Fruit fly (Drosophila melanogaster) whole organism, embryonic: ENCODE data around the gene Rgl.
A peak's percentile ranks its signal among the peaks of the same experiment; 100 is the strongest.

Experiments used
- CG12769 ChIP-seq: fragments of 200-800 bp; sonication (Bioruptor generic); optimal IDR thresholded peaks from 2 replicates; lab custom pipeline; 2019; ENCODE audit warnings: missing biosample characterization, mild to moderate bottlenecking, missing genetic modification characterization, moderate library complexity
- CG15269 ChIP-seq: fragments of 200-800 bp; sonication (Bioruptor generic); optimal IDR thresholded peaks from 2 replicates; lab custom pipeline; 2018; ENCODE audit warnings: missing biosample characterization, mild to moderate bottlenecking, missing genetic modification characterization, moderate library complexity
- CG15696 ChIP-seq: fragments of 200-800 bp; sonication (Bioruptor generic); optimal IDR thresholded peaks from 2 replicates; lab custom pipeline; 2019; ENCODE audit warnings: missing biosample characterization, mild to moderate bottlenecking, missing genetic modification characterization, moderate library complexity
- CG2889 ChIP-seq: fragments of 200-800 bp; sonication (Bioruptor generic); IDR thresholded peaks from 3 replicates; pipeline ENCODE4 v1.3.6; 2022; ENCODE audit warnings: missing biosample characterization, missing genetic modification characterization
- CG3065 ChIP-seq: fragments of 200-800 bp; sonication (Bioruptor generic); optimal IDR thresholded peaks from 2 replicates; lab custom pipeline; 2016; ENCODE audit warnings: missing biosample characterization, missing genetic modification characterization
- CG32532 ChIP-seq: fragments of 200-800 bp; sonication (Bioruptor generic); IDR thresholded peaks from 2 replicates; pipeline ENCODE4 v1.3.6; 2022; ENCODE audit warnings: missing biosample characterization, missing genetic modification characterization
- CG3407 ChIP-seq: fragments of 200-800 bp; sonication (Bioruptor generic); optimal IDR thresholded peaks from 2 replicates; lab custom pipeline; 2018; ENCODE audit warnings: missing biosample characterization, mild to moderate bottlenecking, missing genetic modification characterization
- CG3847 ChIP-seq: fragments of 200-800 bp; sonication (Bioruptor generic); IDR thresholded peaks from 2 replicates; pipeline ENCODE4 v1.3.6; 2022; ENCODE audit warnings: missing biosample characterization, missing genetic modification characterization
- CG5953 ChIP-seq: fragments of 200-800 bp; sonication (Bioruptor generic); IDR thresholded peaks from 2 replicates; pipeline ENCODE4 v1.3.6; 2022; ENCODE audit warnings: missing biosample characterization, missing genetic modification characterization
- CG8359 ChIP-seq: fragments of 200-800 bp; sonication (Bioruptor generic); optimal IDR thresholded peaks from 2 replicates; lab custom pipeline; 2017; ENCODE audit warnings: missing biosample characterization, mild to moderate bottlenecking, missing genetic modification characterization, borderline replicate concordance
- CG8765 ChIP-seq: fragments of 200-800 bp; sonication (Bioruptor generic); IDR thresholded peaks from 2 replicates; pipeline ENCODE4 v1.3.6; 2022; ENCODE audit warnings: missing biosample characterization, missing genetic modification characterization
- CG9932 ChIP-seq: fragments of 200-800 bp; sonication (Bioruptor generic); IDR thresholded peaks from 2 replicates; pipeline ENCODE4 v1.3.6; 2022; ENCODE audit warnings: missing biosample characterization, missing genetic modification characterization
- CTCF ChIP-seq: fragments of 200-800 bp; sonication (Bioruptor generic); optimal IDR thresholded peaks from 2 replicates; lab custom pipeline; 2017; ENCODE audit warnings: missing biosample characterization, mild to moderate bottlenecking, missing genetic modification characterization, moderate library complexity
- D19A ChIP-seq: fragments of 200-800 bp; optimal IDR thresholded peaks from 3 replicates; lab custom pipeline; 2019; ENCODE audit warnings: missing biosample characterization, mild to moderate bottlenecking, missing genetic modification characterization, moderate library complexity
- Dll ChIP-seq: fragments of 200-800 bp; sonication (Bioruptor generic); IDR thresholded peaks from 4 replicates; pipeline ENCODE4 v1.3.6; 2022; ENCODE audit warnings: missing biosample characterization, missing genetic modification characterization; ENCODE audit not compliant: partially characterized antibody
- Elba2 ChIP-seq: fragments of 200-800 bp; sonication (Bioruptor generic); optimal IDR thresholded peaks from 3 replicates; lab custom pipeline; 2016; ENCODE audit warnings: missing biosample characterization, missing genetic modification characterization
- MBD-R2 ChIP-seq: fragments of 200-800 bp; sonication (Bioruptor generic); IDR thresholded peaks from 2 replicates; pipeline ENCODE4 v1.3.6; 2022; ENCODE audit warnings: missing biosample characterization, missing genetic modification characterization
- MTF-1 ChIP-seq: fragments of 200-800 bp; sonication (Bioruptor generic); optimal IDR thresholded peaks from 2 replicates; lab custom pipeline; 2018; ENCODE audit warnings: missing biosample characterization, mild to moderate bottlenecking, missing genetic modification characterization, borderline replicate concordance
- Mad ChIP-seq: fragments of 200-800 bp; sonication (Bioruptor generic); optimal IDR thresholded peaks from 2 replicates; lab custom pipeline; 2016; ENCODE audit warnings: missing biosample characterization, missing genetic modification characterization
- NC2β ChIP-seq: fragments of 200-800 bp; sonication (Bioruptor generic); optimal IDR thresholded peaks from 2 replicates; lab custom pipeline; 2016; ENCODE audit warnings: missing biosample characterization, missing genetic modification characterization
- NK7.1 ChIP-seq: fragments of 200-800 bp; sonication (Bioruptor generic); optimal IDR thresholded peaks from 3 replicates; lab custom pipeline; 2016; ENCODE audit warnings: missing biosample characterization, missing genetic modification characterization
- Pdp1 ChIP-seq, 2 experiments: fragments of 200-800 bp; sonication (Bioruptor generic); optimal IDR thresholded peaks; 3 replicates each; lab custom pipeline; 2016; ENCODE audit warnings: missing biosample characterization in 2 of 2, missing genetic modification characterization in 2 of 2, mild to moderate bottlenecking in 1 of 2, moderate library complexity in 1 of 2
- Six4 ChIP-seq: fragments of 200-800 bp; sonication (Bioruptor generic); optimal IDR thresholded peaks from 2 replicates; lab custom pipeline; 2016; ENCODE audit warnings: missing biosample characterization, missing genetic modification characterization
- Vsx1 ChIP-seq: fragments of 200-800 bp; sonication (Bioruptor generic); optimal IDR thresholded peaks from 2 replicates; lab custom pipeline; 2017; ENCODE audit warnings: missing biosample characterization, mild to moderate bottlenecking, missing genetic modification characterization, missing genetic modification reagents
- amos ChIP-seq: fragments of 200-800 bp; sonication (Bioruptor generic); IDR thresholded peaks from 2 replicates; pipeline ENCODE4 v1.3.6; 2022; ENCODE audit warnings: missing biosample characterization, missing genetic modification characterization; ENCODE audit not compliant: partially characterized antibody
- ase ChIP-seq: fragments of 200-800 bp; sonication (Bioruptor generic); IDR thresholded peaks from 3 replicates; pipeline ENCODE4 v1.3.6; 2022; ENCODE audit warnings: missing biosample characterization, missing genetic modification characterization
- bowl ChIP-seq: fragments of 200-800 bp; sonication (Bioruptor generic); IDR thresholded peaks from 2 replicates; pipeline ENCODE4 v1.3.6; 2022; ENCODE audit warnings: missing biosample characterization, missing genetic modification characterization
- chm ChIP-seq: fragments of 200-800 bp; sonication (Bioruptor generic); IDR thresholded peaks from 2 replicates; pipeline ENCODE4 v1.3.6; 2022; ENCODE audit warnings: missing biosample characterization, missing genetic modification characterization
- ems ChIP-seq: fragments of 200-800 bp; sonication (Bioruptor generic); optimal IDR thresholded peaks from 3 replicates; lab custom pipeline; 2016; ENCODE audit warnings: missing biosample characterization, missing genetic modification characterization
- gce ChIP-seq: fragments of 200-800 bp; sonication (Bioruptor generic); IDR thresholded peaks from 3 replicates; pipeline ENCODE4 v1.3.6; 2022; ENCODE audit warnings: missing biosample characterization, missing genetic modification characterization
- gem ChIP-seq: fragments of 200-800 bp; sonication (Bioruptor generic); optimal IDR thresholded peaks from 2 replicates; lab custom pipeline; 2019; ENCODE audit warnings: missing biosample characterization, mild to moderate bottlenecking, missing genetic modification characterization, moderate library complexity
- hb ChIP-seq: fragments of 200-800 bp; sonication (Bioruptor generic); IDR thresholded peaks from 3 replicates; pipeline ENCODE4 v1.3.6; 2022; ENCODE audit warnings: missing biosample characterization, missing genetic modification characterization; ENCODE audit not compliant: partially characterized antibody
- mam ChIP-seq: fragments of 200-800 bp; sonication (Bioruptor generic); optimal IDR thresholded peaks from 3 replicates; lab custom pipeline; 2016; ENCODE audit warnings: missing biosample characterization, missing genetic modification characterization
- mld ChIP-seq: fragments of 200-800 bp; sonication (Bioruptor generic); IDR thresholded peaks from 3 replicates; pipeline ENCODE4 v1.3.6; 2022; ENCODE audit warnings: missing biosample characterization, missing genetic modification characterization; ENCODE audit not compliant: partially characterized antibody
- nerfin-2 ChIP-seq: fragments of 200-800 bp; sonication (Bioruptor generic); IDR thresholded peaks from 2 replicates; pipeline ENCODE4 v1.3.6; 2022; ENCODE audit warnings: missing biosample characterization, missing genetic modification characterization; ENCODE audit not compliant: partially characterized antibody
- otp ChIP-seq: fragments of 200-800 bp; sonication (Bioruptor generic); IDR thresholded peaks from 3 replicates; pipeline ENCODE4, ENCODE4 v1.3.6; 2022; ENCODE audit warnings: missing biosample characterization, missing genetic modification characterization
- phol ChIP-seq: fragments of 200-800 bp; sonication (Bioruptor generic); optimal IDR thresholded peaks from 3 replicates; lab custom pipeline; 2018; ENCODE audit warnings: missing biosample characterization, mild to moderate bottlenecking, missing genetic modification characterization, moderate library complexity
- sc ChIP-seq, 3 experiments: fragments of >200 bp in 2 of 3; fragments of 200-800 bp in 1 of 3; sonication (Bioruptor generic) in 1 of 3; optimal IDR thresholded peaks; 2 replicates in 2 of 3; 3 replicates in 1 of 3; lab custom pipeline; 2017; ENCODE audit warnings: mild to moderate bottlenecking in 1 of 3, missing biosample characterization in 1 of 3, missing genetic modification characterization in 1 of 3, missing genetic modification reagents in 1 of 3
- scrt ChIP-seq: fragments of 200-800 bp; sonication (Bioruptor generic); optimal IDR thresholded peaks from 2 replicates; lab custom pipeline; 2018; ENCODE audit warnings: missing biosample characterization, mild to moderate bottlenecking, missing genetic modification characterization, moderate library complexity
- slou ChIP-seq: fragments of 200-800 bp; sonication (Bioruptor generic); optimal IDR thresholded peaks from 3 replicates; lab custom pipeline; 2016; ENCODE audit warnings: missing biosample characterization, missing genetic modification characterization
- stwl ChIP-seq: fragments of 200-800 bp; sonication (Bioruptor generic); optimal IDR thresholded peaks from 3 replicates; lab custom pipeline; 2018; ENCODE audit warnings: missing biosample characterization, mild to moderate bottlenecking, missing genetic modification characterization, moderate library complexity
- toy ChIP-seq: fragments of 200-800 bp; sonication (Bioruptor generic); IDR thresholded peaks from 2 replicates; pipeline ENCODE4 v1.3.6; 2022; ENCODE audit warnings: missing biosample characterization, missing genetic modification characterization
- trem ChIP-seq: fragments of 200-800 bp; optimal IDR thresholded peaks from 3 replicates; lab custom pipeline; 2019; ENCODE audit warnings: missing biosample characterization, mild to moderate bottlenecking, missing genetic modification characterization, moderate library complexity
- ttk ChIP-seq: fragments of 200-800 bp; sonication (Bioruptor generic); IDR thresholded peaks from 2 replicates; pipeline ENCODE4 v2.1.2; 2022; ENCODE audit warnings: missing biosample characterization, missing genetic modification characterization
- unc-4 ChIP-seq: fragments of 200-800 bp; sonication (Bioruptor generic); IDR thresholded peaks from 2 replicates; pipeline ENCODE4 v1.3.6; 2022; ENCODE audit warnings: missing biosample characterization, missing genetic modification characterization; ENCODE audit not compliant: partially characterized antibody
- z ChIP-seq: fragments of 200-800 bp; sonication (Bioruptor generic); IDR thresholded peaks from 3 replicates; pipeline ENCODE4 v1.3.6; 2022; ENCODE audit warnings: missing biosample characterization, missing genetic modification characterization
- zf30C ChIP-seq: fragments of 200-800 bp; sonication (Bioruptor generic); optimal IDR thresholded peaks from 3 replicates; lab custom pipeline; 2018; ENCODE audit warnings: missing biosample characterization, mild to moderate bottlenecking, missing genetic modification characterization

Rgl gene

dm6 chr3L:13919794-13920631, 5.1 kb downstream of the Rgl start (continued):
- peak; percentile 49; the same call in 2 of the 3 replicates for TF ChIP-seq CG2889 (GFP tag; lab: Robert Waterston, UW)
- peak; percentile 96 for TF ChIP-seq phol
- peak; percentile 76 for TF ChIP-seq Six4 (GFP tag; lab: Kevin White, UChicago)
- peak; percentile 49 for TF ChIP-seq CTCF
- TF ChIP-seq nerfin-2 = no peak
- TF ChIP-seq CG9932 (GFP tag; lab: Robert Waterston, UW) = peak; percentile 87
- peak; percentile 87 for TF ChIP-seq ems
- peak; percentile 71 for TF ChIP-seq slou (GFP tag; lab: Kevin White, UChicago)
- peak; percentile 41; the same call in 1 of the 2 replicates for TF ChIP-seq CG8765 (GFP tag; lab: Robert Waterston, UW)
- peak; percentile 21 for TF ChIP-seq chm (GFP tag; lab: Robert Waterston, UW)
- no peak for TF ChIP-seq hb (GFP tag; lab: Robert Waterston, UW)
- peak; percentile 91 for TF ChIP-seq mam (GFP tag; lab: Kevin White, UChicago)
- TF ChIP-seq Mad (GFP tag; lab: Kevin White, UChicago) = peak; percentile 83
- peak; percentile 84 for TF ChIP-seq trem (tag; lab: Kevin White, UChicago)
- TF ChIP-seq toy (GFP tag; lab: Robert Waterston, UW) = peak; percentile 65
- TF ChIP-seq Vsx1 (GFP tag; lab: Kevin White, UChicago) = peak; percentile 76
- TF ChIP-seq otp = peak; percentile 48; the same call in 1 of the 3 replicates
- TF ChIP-seq ase = peak; percentile 63; the same call in 2 of the 3 replicates
- peak; percentile 46 for TF ChIP-seq unc-4 (GFP tag; lab: Robert Waterston, UW)
- TF ChIP-seq ttk (GFP tag; lab: Robert Waterston, UW) = peak; percentile 77
- TF ChIP-seq bowl (GFP tag; lab: Robert Waterston, UW) = 0 out of 2 replicates have a peak, but pooled peaks have one; percentile 39
- TF ChIP-seq MBD-R2 (GFP tag; lab: Robert Waterston, UW) = peak; percentile 36; the same call in 1 of the 2 replicates
- TF ChIP-seq gem (tag; lab: Kevin White, UChicago) = peak; percentile 97
- 0 out of 3 replicates have a peak, but pooled peaks have one; percentile 46 for TF ChIP-seq mld (GFP tag; lab: Robert Waterston, UW)
- peak; percentile 34; the same call in 1 of the 3 replicates for TF ChIP-seq z (GFP tag; lab: Robert Waterston, UW)
- peak; percentile 81 for TF ChIP-seq CG3407
- TF ChIP-seq MTF-1 (GFP tag; lab: Kevin White, UChicago) = no peak
- TF ChIP-seq amos (GFP tag; lab: Robert Waterston, UW) = peak; percentile 30; the same call in 1 of the 2 replicates
- peak; percentile 20 for TF ChIP-seq stwl (tag; lab: Kevin White, UChicago)
- TF ChIP-seq CG15696 (tag; lab: Kevin White, UChicago) = peak; percentile 80
- peak; percentile 90 for TF ChIP-seq CG15269 (tag; lab: Kevin White, UChicago)
- TF ChIP-seq sc (optimal IDR thresholded peaks at IDR 0.05; lab: Kevin White, UChicago) = no peak
- peak; percentile 93 for TF ChIP-seq sc (GFP tag; optimal IDR thresholded peaks at IDR 0.05; lab: Kevin White, UChicago)
- peak; percentile 34; the same call in 2 of the 4 replicates for TF ChIP-seq Dll (GFP tag; lab: Robert Waterston, UW)
- TF ChIP-seq CG8359 (GFP tag; lab: Kevin White, UChicago) = peak; percentile 76
- peak; percentile 40; the same call in 1 of the 2 replicates for TF ChIP-seq CG5953
- peak; percentile 66 for TF ChIP-seq CG3065 (GFP tag; lab: Kevin White, UChicago)
- TF ChIP-seq D19A = peak; percentile 92
- TF ChIP-seq Elba2 (GFP tag; lab: Kevin White, UChicago) = no peak
- TF ChIP-seq CG12769 (tag; lab: Kevin White, UChicago) = peak; percentile 85
- TF ChIP-seq scrt (GFP tag; lab: Kevin White, UChicago) = peak; percentile 81
- TF ChIP-seq CG32532 (GFP tag; lab: Robert Waterston, UW) = peak; percentile 86
- TF ChIP-seq CG3847 = peak; percentile 80
- no peak for TF ChIP-seq gce (GFP tag; lab: Robert Waterston, UW)
- peak; percentile 78 to 93 for TF ChIP-seq Pdp1 (GFP tag; optimal IDR thresholded peaks at IDR 0.05; lab: Kevin White, UChicago)
- TF ChIP-seq NK7.1 (GFP tag; lab: Kevin White, UChicago) = peak; percentile 59
- TF ChIP-seq NC2β (GFP tag; lab: Kevin White, UChicago) = peak; percentile 84
- no peak for TF ChIP-seq zf30C
